Worm (Caenorhabditis elegans) whole organism, young adult: ENCODE measurements around the gene glb-2.

Experiments
- C06A6.2 ChIP-seq: fragments of 200-800 bp; sonication (Bioruptor generic); conservative IDR thresholded peaks from 2 replicates; pipeline ENCODE4 v1.3.6; 2022; ENCODE audit warnings: missing genetic modification characterization, missing compliant biosample characterization
- F57C9.4 ChIP-seq: sonication (generic microtip); optimal IDR thresholded peaks from 2 replicates; lab custom pipeline; 2017; ENCODE audit warnings: mild to moderate bottlenecking, missing genetic modification characterization, missing compliant biosample characterization
- K11D2.4 ChIP-seq: fragments of 200-800 bp; sonication (Bioruptor generic); IDR thresholded peaks from 2 replicates; pipeline ENCODE4 v1.3.6; 2022; ENCODE audit warnings: missing genetic modification reagents, missing genetic modification characterization, missing compliant biosample characterization
- T07F8.4 ChIP-seq: sonication (generic microtip); optimal IDR thresholded peaks from 2 replicates; lab custom pipeline; 2016; ENCODE audit warnings: mild to moderate bottlenecking, missing genetic modification characterization, moderate library complexity, missing compliant biosample characterization
- ceh-100 ChIP-seq: fragments of 200-800 bp; sonication (Bioruptor generic); IDR thresholded peaks from 2 replicates; pipeline ENCODE4 v1.3.6; 2022; ENCODE audit warnings: missing genetic modification reagents, missing genetic modification characterization, missing compliant biosample characterization
- ekl-4 ChIP-seq: fragments of 200-800 bp; sonication (Bioruptor generic); IDR thresholded peaks from 2 replicates; pipeline ENCODE4 v1.3.6; 2022; ENCODE audit warnings: missing genetic modification reagents, missing genetic modification characterization, missing compliant biosample characterization
- hlh-12 ChIP-seq: sonication (generic microtip); optimal IDR thresholded peaks from 2 replicates; lab custom pipeline; 2016; ENCODE audit warnings: missing genetic modification characterization, missing compliant biosample characterization
- hlh-26 ChIP-seq: fragments of 200-800 bp; sonication (Bioruptor generic); conservative IDR thresholded peaks from 2 replicates; pipeline ENCODE4 v1.3.6; 2022; ENCODE audit warnings: missing genetic modification reagents, missing genetic modification characterization, missing compliant biosample characterization
- hmg-20 ChIP-seq: fragments of 200-800 bp; sonication (Bioruptor generic); IDR thresholded peaks from 2 replicates; pipeline ENCODE4 v1.3.6; 2022; ENCODE audit warnings: missing genetic modification reagents, missing genetic modification characterization, missing compliant biosample characterization
- nhr-179 ChIP-seq: sonication (generic microtip); optimal IDR thresholded peaks from 2 replicates; lab custom pipeline; 2016; ENCODE audit warnings: mild to moderate bottlenecking, missing genetic modification characterization, missing compliant biosample characterization
- nhr-80 ChIP-seq: sonication (generic microtip); optimal IDR thresholded peaks from 2 replicates; lab custom pipeline; 2016; ENCODE audit warnings: missing genetic modification characterization, missing compliant biosample characterization
- sdz-38 ChIP-seq: sonication (generic microtip); optimal IDR thresholded peaks from 2 replicates; lab custom pipeline; 2016; ENCODE audit warnings: missing genotype, missing genetic modification characterization, missing compliant biosample characterization
- unc-130 ChIP-seq: sonication (generic microtip); optimal IDR thresholded peaks from 2 replicates; lab custom pipeline; 2016; ENCODE audit warnings: missing genetic modification reagents, missing genetic modification characterization, missing compliant biosample characterization
- ztf-26 ChIP-seq: sonication (generic microtip); optimal IDR thresholded peaks from 2 replicates; lab custom pipeline; 2017; ENCODE audit warnings: missing genetic modification characterization, missing compliant biosample characterization
- ztf-28 ChIP-seq: fragments of 200-800 bp; sonication (Bioruptor generic); IDR thresholded peaks from 2 replicates; pipeline ENCODE4 v1.3.6; 2022; ENCODE audit warnings: missing genetic modification reagents, missing genetic modification characterization, missing compliant biosample characterization
- ztf-3 ChIP-seq: fragments of 200-800 bp; sonication (Bioruptor generic); optimal IDR thresholded peaks from 2 replicates; lab custom pipeline; 2018; ENCODE audit warnings: mild to moderate bottlenecking, missing genetic modification characterization, missing compliant biosample characterization

glb-2 gene

ce11 chrIV:7216210-7216609 lies 46.8 kb downstream of the glb-2 start:
- TF ChIP-seq T07F8.4 (tag; lab: Kevin White, UChicago) (no peak), ztf-28 (no peak), F57C9.4 (no peak), hlh-12 (no peak), ekl-4 (no peak), sdz-38 (tag; lab: Kevin White, UChicago) (no peak), C06A6.2 (GFP tag; lab: Robert Waterston, UW) (no peak), unc-130 (GFP tag; lab: Kevin White, UChicago) (no peak)

ce11 chrIV:7212769-7213168 lies 50.3 kb downstream of the glb-2 start:
- TF ChIP-seq hlh-26 (no peak), nhr-179 (tag; lab: Kevin White, UChicago) (no peak), ceh-100 (GFP tag; lab: Robert Waterston, UW) (no peak), K11D2.4 (GFP tag; lab: Robert Waterston, UW) (no peak), hmg-20 (no peak), unc-130 (GFP tag; lab: Kevin White, UChicago) (no peak), ztf-3 (GFP tag; lab: Kevin White, UChicago) (no peak), nhr-80 (peak; percentile 37), ztf-26 (no peak)
- TF ChIP-seq, all 124 proteins: peak for 1
